Worm (Caenorhabditis elegans) whole organism, dauer: Measurements from ENCODE around the gene npr-2.
"Not testable (repeated sequence)": the region's sequence is repeated elsewhere in the genome, so short reads cannot be mapped to it uniquely, and the experiment has no call there.

Experiments
- unc-62 ChIP-seq: sonication (generic microtip); optimal IDR thresholded peaks from 2 replicates; lab custom pipeline; 2017; ENCODE audit warnings: missing biosample characterization, missing genetic modification reagents, missing genetic modification characterization

The npr-2 gene

DNA sequence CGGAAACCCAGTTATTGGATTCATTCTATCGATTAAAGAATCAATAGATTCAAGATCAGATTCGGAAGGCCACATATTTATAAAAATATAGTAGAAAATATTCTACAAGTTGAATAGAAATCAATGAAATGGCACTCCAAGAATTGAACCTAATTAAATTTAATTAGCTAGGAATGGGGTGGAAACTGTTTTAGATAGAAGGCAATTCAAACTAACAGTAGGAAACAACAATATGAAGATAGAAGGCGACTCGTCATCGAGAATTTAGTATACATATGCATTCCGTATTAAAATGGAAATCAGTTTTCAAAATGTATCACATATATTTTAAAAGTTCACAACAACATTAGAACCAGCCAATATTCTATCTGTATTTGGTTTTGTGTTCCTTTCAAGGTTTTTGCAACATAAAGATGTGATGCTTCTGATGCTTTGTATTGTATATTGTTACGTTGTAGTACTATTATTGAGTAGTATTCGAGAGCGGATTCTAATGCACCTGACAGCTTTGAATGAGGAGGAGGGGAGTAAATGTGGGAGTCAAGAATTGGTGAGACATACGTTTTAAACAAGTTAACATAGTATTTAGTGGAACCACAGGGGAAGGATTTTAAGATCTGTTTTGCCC, 16.0 kb upstream of the npr-2 start, which contains the start of the genes F27C8.3 and F27C8.2:
F27C8.3 (minus strand) TSS at position 101 of the 628 bp plus-strand sequence.
F27C8.2 (plus strand) TSS at position 578 of the 628 bp plus-strand sequence.
- not testable (repeated sequence) for TF ChIP-seq unc-62 (GFP tag; lab: Kevin White, UChicago)

- no peak for TF ChIP-seq unc-62 (GFP tag; lab: Kevin White, UChicago)
Observed at ce11 chrIV:9593456-9593855, 13.5 kb upstream of the npr-2 start, which contains the start of gene spp-18. TSS of gene spp-18 (plus strand) at chrIV:9593712.

DNA sequence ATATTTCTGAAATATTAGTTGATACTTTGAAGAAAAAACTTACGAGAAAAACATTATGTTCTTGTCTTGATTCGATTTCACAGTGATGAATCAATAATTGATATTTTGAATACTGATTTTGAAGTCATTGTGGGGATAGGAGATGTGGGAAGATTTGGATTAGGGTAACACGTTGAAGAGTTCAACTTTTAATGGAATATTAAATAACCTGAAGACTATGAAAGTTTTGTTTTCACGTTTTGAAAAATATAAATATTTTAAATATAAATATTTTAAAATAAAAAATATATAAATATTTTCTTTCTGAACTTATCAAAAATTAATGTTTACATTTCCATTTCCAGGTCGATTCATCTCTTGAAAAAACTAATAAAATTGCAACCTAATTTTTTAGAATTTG, 12.5 kb upstream of the npr-2 start, which contains the start of gene pei-1:
pei-1 (minus strand) TSS at position 101 of the 400 bp plus-strand sequence.
- TF ChIP-seq unc-62 (GFP tag; lab: Kevin White, UChicago): no peak

DNA sequence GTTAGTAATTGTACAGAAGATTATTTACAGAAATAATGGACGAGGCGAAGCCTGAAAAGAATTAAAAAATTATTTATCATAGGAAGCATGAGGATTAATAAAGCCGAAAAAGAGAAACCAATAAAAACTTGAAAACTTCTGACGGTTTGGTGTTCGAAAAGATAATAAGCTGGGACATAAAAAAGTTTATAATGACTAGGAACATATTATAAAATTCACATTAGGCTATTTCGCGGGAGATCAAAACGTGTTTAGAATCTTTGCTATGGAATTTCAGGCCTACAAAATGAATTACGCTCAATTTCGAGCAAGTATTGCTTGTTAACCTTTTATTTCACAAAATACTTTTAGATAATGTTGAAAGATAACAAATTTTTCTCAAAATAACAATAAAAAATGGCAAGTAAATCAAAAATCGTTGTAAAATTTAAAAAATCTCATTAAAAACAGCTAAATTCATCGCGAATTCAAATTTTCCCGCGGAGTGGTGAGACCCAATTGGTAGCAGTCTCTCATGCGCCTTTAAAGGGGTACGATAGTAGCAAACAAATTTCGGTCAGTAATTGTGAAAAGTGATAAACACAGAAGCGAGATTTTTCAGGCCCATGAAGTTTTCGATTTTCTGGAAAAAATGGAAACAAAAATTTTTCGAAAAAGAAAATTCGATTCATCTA, 9.0 kb upstream of the npr-2 start, which contains the start of gene trcs-1:
trcs-1 (minus strand) TSS at position 51 of the 674 bp plus-strand sequence.
- no peak for TF ChIP-seq unc-62 (GFP tag; lab: Kevin White, UChicago)

DNA sequence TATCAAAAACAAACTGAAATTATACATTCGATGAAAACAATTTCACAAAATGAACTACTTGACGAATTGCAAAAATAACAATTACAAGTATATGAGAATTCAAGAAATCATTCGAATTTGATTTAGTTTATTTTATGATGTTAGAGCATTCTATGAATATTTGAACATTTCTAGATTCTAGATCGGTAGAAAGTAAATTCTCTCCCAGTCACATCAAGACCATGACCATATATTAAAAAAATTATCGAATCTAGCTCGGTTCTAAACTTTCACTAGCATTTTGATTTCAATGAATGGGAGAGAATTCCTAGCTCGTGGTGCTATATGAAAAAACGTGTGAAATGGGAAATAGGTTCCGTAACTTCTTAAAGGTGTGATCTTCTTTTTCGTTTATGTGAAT, 4.4 kb upstream of the npr-2 start:
- TF ChIP-seq unc-62 (GFP tag; lab: Kevin White, UChicago): no peak

- TF ChIP-seq unc-62 (GFP tag; lab: Kevin White, UChicago): no peak
Observed at ce11 chrIV:9566505-9566904, 13.4 kb downstream of the npr-2 start, which contains the start of gene lron-14. TSS of gene lron-14 (minus strand) at chrIV:9566605.

ce11 chrIV:9563529-9564376, 16.2 kb downstream of the npr-2 start:
- TF ChIP-seq unc-62 (GFP tag; lab: Kevin White, UChicago): no peak

ce11 chrIV:9563079-9563478, 16.8 kb downstream of the npr-2 start, which contains the start of gene col-122:
TSS of gene col-122 (plus strand) at chrIV:9563379.
- TF ChIP-seq unc-62 (GFP tag; lab: Kevin White, UChicago): no peak

ce11 chrIV:9545986-9546385, 33.9 kb downstream of the npr-2 start, which contains the start of gene T05A1.5:
TSS of gene T05A1.5 (plus strand) at chrIV:9546286.
- TF ChIP-seq unc-62 (GFP tag; lab: Kevin White, UChicago): no peak

DNA sequence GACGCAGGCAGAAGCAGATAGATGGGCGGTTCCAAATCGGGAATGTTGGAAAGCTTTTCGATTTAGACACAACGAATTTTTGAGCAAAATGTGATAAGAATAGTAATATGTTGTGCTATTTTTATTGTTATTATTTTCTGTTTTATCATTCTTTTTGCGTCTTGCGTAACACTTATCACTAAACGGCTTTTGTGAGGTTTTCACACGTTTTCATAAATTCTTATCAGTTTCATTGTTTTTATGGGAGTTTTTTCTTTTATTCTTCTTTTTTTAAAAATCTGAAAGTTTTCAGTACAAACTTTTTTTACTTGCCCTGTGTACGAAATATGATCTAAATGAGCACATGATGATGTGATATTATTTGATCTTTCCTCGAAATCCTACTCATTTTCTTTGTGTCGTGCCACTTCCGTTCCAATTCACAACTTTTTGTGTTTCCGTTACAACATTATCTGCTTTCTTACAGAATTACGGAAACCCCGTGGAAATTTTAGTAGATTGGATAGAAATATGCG, 39.5 kb downstream of the npr-2 start, which contains the start of gene fbl-1:
fbl-1 (plus strand) TSS at position 465 of the 515 bp plus-strand sequence.
- no peak for TF ChIP-seq unc-62 (GFP tag; lab: Kevin White, UChicago)

DNA sequence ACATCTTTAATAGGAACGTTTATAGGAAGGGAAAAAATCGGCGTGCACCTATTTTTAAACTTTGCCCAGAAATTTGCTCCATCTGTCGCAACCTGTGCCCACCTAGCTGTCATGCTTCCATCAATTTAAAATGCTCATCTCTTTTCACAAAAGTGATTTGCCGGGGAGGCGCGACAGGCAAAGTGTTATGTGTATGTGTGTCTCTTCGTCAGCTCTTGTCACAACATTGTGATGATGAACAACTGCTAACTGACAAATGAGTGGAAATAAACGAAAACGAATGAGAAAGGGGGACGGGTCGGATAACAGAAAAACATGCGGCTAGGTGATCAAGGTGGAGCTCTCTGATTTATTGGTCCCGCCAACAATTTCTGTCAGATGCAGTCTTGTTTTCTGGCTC, 41.7 kb downstream of the npr-2 start:
- TF ChIP-seq unc-62 (GFP tag; lab: Kevin White, UChicago): no peak

DNA sequence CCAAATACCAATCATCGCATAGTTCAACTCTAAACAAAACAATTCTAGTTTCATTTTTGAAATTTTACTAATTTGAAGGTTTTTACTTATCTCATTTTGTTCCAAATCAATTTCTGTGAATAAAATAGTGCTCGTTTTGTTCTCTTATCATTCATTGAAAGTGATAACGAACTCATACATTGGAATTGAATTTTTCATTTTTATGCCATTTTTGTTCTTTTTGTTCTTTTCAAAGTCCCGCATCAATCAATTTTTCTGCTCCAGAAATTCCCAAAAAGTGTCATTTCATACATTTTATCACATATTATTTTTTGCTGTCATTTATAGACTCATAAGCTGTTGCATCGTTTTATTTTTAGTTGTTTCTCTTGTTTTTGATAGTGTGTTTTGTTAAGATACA, 42.4 kb downstream of the npr-2 start:
- no peak for TF ChIP-seq unc-62 (GFP tag; lab: Kevin White, UChicago)

DNA sequence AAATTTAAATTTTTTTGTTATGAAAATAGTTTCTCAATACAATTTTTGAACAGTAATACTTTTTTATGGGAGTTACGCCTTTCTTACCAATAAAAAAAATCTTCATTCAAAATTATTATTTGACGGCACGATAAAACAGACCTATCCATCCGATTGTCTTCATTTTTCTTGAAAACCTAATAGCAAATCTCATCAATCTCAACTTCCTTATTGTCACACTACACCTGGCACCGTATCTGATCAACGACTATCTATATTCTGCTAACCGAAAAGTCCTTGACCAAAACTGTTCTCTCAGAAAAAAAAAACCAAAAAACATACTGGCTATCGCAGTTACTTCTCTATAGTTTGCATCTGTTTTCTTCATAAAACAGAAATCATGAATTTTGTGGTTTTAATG, 43.8 kb downstream of the npr-2 start:
- TF ChIP-seq unc-62 (GFP tag; lab: Kevin White, UChicago): no peak

DNA sequence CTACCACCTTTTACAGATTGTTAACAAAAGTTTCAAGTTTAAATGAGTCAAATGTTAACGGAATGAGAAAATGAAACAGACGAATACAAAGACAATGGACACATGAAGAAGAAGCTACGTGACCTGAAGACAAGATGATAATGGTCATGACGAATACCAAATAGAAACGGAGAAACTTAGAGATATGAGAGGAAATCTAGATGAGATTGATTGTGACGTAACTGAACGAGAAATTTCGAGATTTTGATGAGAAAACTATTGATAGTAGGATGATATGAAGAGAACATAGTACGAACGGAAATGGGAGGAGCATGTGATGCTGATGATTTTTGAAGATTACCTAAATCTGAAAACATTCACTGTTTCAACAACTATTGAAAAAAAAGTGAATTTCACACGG, 44.8 kb downstream of the npr-2 start:
- TF ChIP-seq unc-62 (GFP tag; lab: Kevin White, UChicago): no peak

DNA sequence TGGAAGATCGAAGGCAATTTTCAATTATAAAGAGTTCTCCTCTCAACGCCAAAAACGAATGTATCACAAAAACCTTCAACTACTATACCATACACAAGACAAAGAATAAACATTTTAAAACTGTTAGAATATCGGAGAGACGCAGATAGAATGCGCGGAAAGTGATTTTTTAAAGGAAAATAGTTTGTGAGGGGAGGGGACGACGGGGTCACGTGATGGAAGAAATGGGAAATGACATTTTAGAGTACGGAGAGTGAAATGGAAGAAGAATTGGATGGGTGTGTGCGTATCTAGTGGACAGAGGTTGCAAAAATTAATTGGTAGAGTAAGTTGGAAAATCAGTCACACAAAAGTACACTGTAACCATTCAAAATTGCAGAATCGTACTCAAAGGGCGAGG, 45.6 kb downstream of the npr-2 start:
- no peak for TF ChIP-seq unc-62 (GFP tag; lab: Kevin White, UChicago)
